Worm (Caenorhabditis elegans) whole organism, L2 larva: ENCODE results near the gene rpn-12.

Source experiments
- C34F6.9 ChIP-seq: fragments of 150-350 bp; optimal IDR thresholded peaks from 2 replicates; lab custom pipeline; 2014; ENCODE audit warnings: missing biosample characterization, missing genetic modification characterization
- F13H6.1 ChIP-seq: sonication (generic microtip); optimal IDR thresholded peaks from 2 replicates; lab custom pipeline; 2016; ENCODE audit warnings: missing genetic modification characterization, missing compliant biosample characterization
- ZK546.5 ChIP-seq: sonication (generic microtip); optimal IDR thresholded peaks from 2 replicates; lab custom pipeline; 2017; ENCODE audit warnings: missing biosample characterization, missing genetic modification characterization
- alr-1 ChIP-seq: fragments of 150-350 bp; optimal IDR thresholded peaks from 2 replicates; lab custom pipeline; 2014; ENCODE audit warnings: missing biosample characterization, missing genetic modification characterization
- aly-2 ChIP-seq: fragments of 150-350 bp; optimal IDR thresholded peaks from 2 replicates; lab custom pipeline; 2014; ENCODE audit warnings: missing biosample characterization, missing genetic modification characterization
- ama-1 ChIP-seq: fragments of 150-350 bp; optimal IDR thresholded peaks from 2 replicates; lab custom pipeline; 2018; ENCODE audit warnings: inconsistent platforms
- blmp-1 ChIP-seq: sonication (generic microtip); optimal IDR thresholded peaks from 2 replicates; lab custom pipeline; 2017; ENCODE audit warnings: missing genetic modification characterization, mild to moderate bottlenecking, missing compliant biosample characterization, antibody characterized with exemption, moderate library complexity; ENCODE audit not compliant: insufficient read depth
- ceh-16 ChIP-seq: fragments of 150-350 bp; optimal IDR thresholded peaks from 2 replicates; lab custom pipeline; 2014; ENCODE audit warnings: missing biosample characterization, missing genetic modification characterization
- ceh-82 ChIP-seq: fragments of 150-350 bp; optimal IDR thresholded peaks from 2 replicates; lab custom pipeline; 2014; ENCODE audit warnings: missing biosample characterization, missing genetic modification characterization
- crh-2 ChIP-seq: sonication (generic microtip); optimal IDR thresholded peaks from 2 replicates; lab custom pipeline; 2017; ENCODE audit warnings: missing biosample characterization, missing genetic modification characterization
- dmd-4 ChIP-seq: sonication (generic microtip); optimal IDR thresholded peaks from 2 replicates; lab custom pipeline; 2017; ENCODE audit warnings: missing biosample characterization, missing genetic modification characterization
- egl-27 ChIP-seq: sonication (generic microtip); optimal IDR thresholded peaks from 3 replicates; lab custom pipeline; 2017; ENCODE audit warnings: missing biosample characterization, missing genetic modification reagents, missing genetic modification characterization
- elt-1 ChIP-seq: fragments of 150-350 bp; optimal IDR thresholded peaks from 2 replicates; lab custom pipeline; 2014; ENCODE audit warnings: missing biosample characterization, missing genetic modification characterization
- elt-3 ChIP-seq: sonication (generic microtip); optimal IDR thresholded peaks from 2 replicates; lab custom pipeline; 2017; ENCODE audit warnings: missing biosample characterization, missing genetic modification characterization
- fos-1 ChIP-seq: fragments of 150-350 bp; optimal IDR thresholded peaks from 2 replicates; lab custom pipeline; 2014; ENCODE audit warnings: missing biosample characterization, missing genetic modification characterization
- gmeb-1 ChIP-seq: fragments of 150-350 bp; optimal IDR thresholded peaks from 2 replicates; lab custom pipeline; 2014; ENCODE audit warnings: missing biosample characterization, missing genetic modification characterization
- lin-13 ChIP-seq: fragments of 150-350 bp; optimal IDR thresholded peaks from 2 replicates; lab custom pipeline; 2014; ENCODE audit warnings: missing biosample characterization, missing genetic modification reagents, missing genetic modification characterization
- lsy-2 ChIP-seq, 2 experiments: fragments of 150-350 bp in 1 of 2; sonication (generic microtip) in 1 of 2; optimal IDR thresholded peaks; 2 replicates each; lab custom pipeline; 2014 to 2017; ENCODE audit warnings: missing biosample characterization in 2 of 2, missing genetic modification characterization in 2 of 2
- mab-5 ChIP-seq: fragments of 150-350 bp; optimal IDR thresholded peaks from 2 replicates; lab custom pipeline; 2014; ENCODE audit warnings: missing biosample characterization, missing genetic modification characterization
- mdl-1 ChIP-seq, 2 experiments: fragments of 150-350 bp in 1 of 2; sonication (generic microtip) in 1 of 2; optimal IDR thresholded peaks; 2 replicates each; lab custom pipeline; 2017; ENCODE audit warnings: missing biosample characterization in 2 of 2, missing genetic modification characterization in 2 of 2
- nhr-10 ChIP-seq: sonication (generic microtip); optimal IDR thresholded peaks from 2 replicates; lab custom pipeline; 2017; ENCODE audit warnings: missing biosample characterization, missing genetic modification characterization
- nhr-12 ChIP-seq: fragments of 150-350 bp; optimal IDR thresholded peaks from 2 replicates; lab custom pipeline; 2014; ENCODE audit warnings: missing biosample characterization, missing genetic modification characterization
- nhr-129 ChIP-seq: fragments of 150-350 bp; optimal IDR thresholded peaks from 2 replicates; lab custom pipeline; 2014; ENCODE audit warnings: missing biosample characterization, missing genetic modification characterization
- nhr-21 ChIP-seq: fragments of 150-350 bp; optimal IDR thresholded peaks from 2 replicates; lab custom pipeline; 2014; ENCODE audit warnings: missing biosample characterization, missing genetic modification characterization
- nhr-237 ChIP-seq: fragments of 150-350 bp; optimal IDR thresholded peaks from 2 replicates; lab custom pipeline; 2014; ENCODE audit warnings: missing biosample characterization, missing genetic modification characterization
- nhr-25 ChIP-seq: fragments of 150-350 bp; sonication (generic microtip); optimal IDR thresholded peaks from 3 replicates; lab custom pipeline; 2014; ENCODE audit warnings: missing biosample characterization, missing genetic modification characterization
- nhr-6 ChIP-seq: fragments of 150-350 bp; optimal IDR thresholded peaks from 2 replicates; lab custom pipeline; 2014; ENCODE audit warnings: missing biosample characterization, missing genetic modification characterization
- nhr-77 ChIP-seq: fragments of 150-350 bp; optimal IDR thresholded peaks from 2 replicates; lab custom pipeline; 2014; ENCODE audit warnings: missing biosample characterization, missing genetic modification characterization
- peb-1 ChIP-seq: fragments of 150-350 bp; optimal IDR thresholded peaks from 2 replicates; lab custom pipeline; 2014; ENCODE audit warnings: missing biosample characterization, missing genetic modification characterization
- sem-4 ChIP-seq: fragments of 150-350 bp; optimal IDR thresholded peaks from 2 replicates; lab custom pipeline; 2014; ENCODE audit warnings: missing biosample characterization, missing genetic modification reagents, missing genetic modification characterization
- sma-3 ChIP-seq: sonication (generic microtip); optimal IDR thresholded peaks from 2 replicates; lab custom pipeline; 2016; ENCODE audit warnings: missing genetic modification reagents, missing genetic modification characterization, missing compliant biosample characterization
- sma-9 ChIP-seq, 2 experiments: fragments of 150-350 bp in 1 of 2; sonication (generic microtip) in 1 of 2; optimal IDR thresholded peaks; 2 replicates each; lab custom pipeline; 2014 to 2016; ENCODE audit warnings: missing genetic modification characterization in 2 of 2, mild to moderate bottlenecking in 1 of 2, missing biosample characterization in 1 of 2, missing compliant biosample characterization in 1 of 2, missing genetic modification reagents in 1 of 2, moderate library complexity in 1 of 2
- snpc-4 ChIP-seq: fragments of 150-350 bp; optimal IDR thresholded peaks from 2 replicates; lab custom pipeline; 2014; ENCODE audit warnings: missing biosample characterization, missing genetic modification characterization
- unc-39 ChIP-seq: fragments of 150-350 bp; optimal IDR thresholded peaks from 2 replicates; lab custom pipeline; 2014; ENCODE audit warnings: missing biosample characterization, missing genetic modification characterization
- unc-55 ChIP-seq: fragments of 150-350 bp; sonication (generic microtip); optimal IDR thresholded peaks from 3 replicates; lab custom pipeline; 2014; ENCODE audit warnings: missing biosample characterization, missing genetic modification reagents, missing genetic modification characterization
- zag-1 ChIP-seq: fragments of 150-350 bp; optimal IDR thresholded peaks from 2 replicates; lab custom pipeline; 2014; ENCODE audit warnings: missing biosample characterization, missing genetic modification characterization
- ztf-1 ChIP-seq: fragments of 200-800 bp; sonication (Bioruptor generic); conservative IDR thresholded peaks from 2 replicates; pipeline ENCODE4 v1.3.6; 2022; ENCODE audit warnings: missing genetic modification characterization, missing compliant biosample characterization
- ztf-11 ChIP-seq: sonication (generic microtip); optimal IDR thresholded peaks from 2 replicates; lab custom pipeline; 2017; ENCODE audit warnings: missing biosample characterization, missing genetic modification characterization
- ztf-4 ChIP-seq: fragments of 150-350 bp; optimal IDR thresholded peaks from 2 replicates; lab custom pipeline; 2014; ENCODE audit warnings: missing biosample characterization, missing genetic modification characterization

The rpn-12 gene

DNA sequence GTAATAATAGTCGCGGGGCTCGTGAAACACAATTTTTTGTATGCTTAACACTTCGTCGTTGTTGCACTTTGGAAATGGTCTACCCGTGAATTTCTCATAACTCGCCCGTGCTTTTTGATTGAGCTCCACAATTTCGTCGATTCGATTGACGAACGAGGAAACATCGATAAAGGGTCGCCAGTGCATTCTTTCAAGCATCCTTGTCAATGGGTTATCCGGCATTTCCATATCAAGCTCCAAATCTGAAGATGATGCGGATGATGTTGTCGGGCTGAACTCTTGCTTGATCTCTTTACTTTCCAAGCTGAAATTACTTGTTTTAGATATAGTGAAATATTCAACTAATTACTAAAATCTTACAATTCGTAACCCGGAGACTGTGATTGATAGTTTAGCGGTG, 25.0 kb upstream of the rpn-12 start:
- TF ChIP-seq unc-39 (tag; lab: Kevin White, UChicago): no peak
- no peak for TF ChIP-seq ceh-16 (tag; lab: Kevin White, UChicago)
- no peak for TF ChIP-seq blmp-1 (tag; lab: Kevin White, UChicago)

DNA sequence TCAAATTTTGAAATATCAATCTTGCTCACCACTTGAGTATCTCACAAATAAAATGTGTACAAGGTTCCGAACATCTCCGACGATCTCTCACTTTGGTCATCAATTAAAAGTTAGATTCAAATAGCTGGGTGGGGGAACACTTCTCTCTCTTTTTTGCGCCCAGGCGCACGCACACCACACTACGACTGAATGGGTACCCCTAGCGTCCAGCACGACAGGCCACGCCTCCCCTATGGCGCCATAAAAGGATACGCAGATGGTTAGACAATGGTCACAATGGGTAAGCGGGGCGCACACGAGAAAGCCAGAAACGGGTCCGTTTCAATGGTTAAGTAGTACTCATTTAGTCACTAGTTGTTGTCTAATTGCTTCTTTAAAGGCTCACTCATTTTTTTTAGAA, 23.0 kb upstream of the rpn-12 start:
- TF ChIP-seq nhr-6 (no peak), nhr-237 (tag; lab: Kevin White, UChicago) (no peak), dmd-4 (tag; lab: Kevin White, UChicago) (no peak), unc-55 (peak; percentile 21), mab-5 (no peak), peb-1 (tag; lab: Kevin White, UChicago) (no peak), mdl-1 (tag; optimal IDR thresholded peaks at IDR 0.05; lab: Kevin White, UChicago) (no peak), C34F6.9 (tag; lab: Kevin White, UChicago) (peak; percentile 11), ztf-1 (no peak), sma-3 (GFP tag; lab: Kevin White, UChicago) (no peak), F13H6.1 (tag; lab: Kevin White, UChicago) (peak; percentile 35), snpc-4 (tag; lab: Kevin White, UChicago) (no peak), elt-1 (no peak)
- TF ChIP-seq, all 48 proteins: peak for 3

ce11 chrII:11632689-11633088, 20.2 kb upstream of the rpn-12 start:
- no peak for TF ChIP-seq nhr-6
- peak; percentile 43 for TF ChIP-seq nhr-21
- TF ChIP-seq dmd-4 (tag; lab: Kevin White, UChicago): no peak
- TF ChIP-seq crh-2 (tag; lab: Kevin White, UChicago): peak; percentile 38
- peak; percentile 47 for TF ChIP-seq nhr-25
- no peak for TF ChIP-seq nhr-10 (tag; lab: Kevin White, UChicago)
- TF ChIP-seq snpc-4 (tag; lab: Kevin White, UChicago): no peak
- TF ChIP-seq elt-3 (tag; lab: Kevin White, UChicago): no peak
- no peak for TF ChIP-seq ceh-16 (tag; lab: Kevin White, UChicago)
- no peak for TF ChIP-seq ceh-82 (tag; lab: Kevin White, UChicago)
- TF ChIP-seq sma-3 (GFP tag; lab: Kevin White, UChicago): peak; percentile 15
- TF ChIP-seq nhr-12: no peak
- TF ChIP-seq elt-1: no peak
- no peak for TF ChIP-seq ama-1
- TF ChIP-seq lin-13 (GFP tag; lab: Kevin White, UChicago): peak; percentile 15
- TF ChIP-seq blmp-1 (tag; lab: Kevin White, UChicago): peak; percentile 44
- no peak for TF ChIP-seq gmeb-1 (tag; lab: Kevin White, UChicago)
- TF ChIP-seq fos-1: peak; percentile 50
- TF ChIP-seq egl-27: peak; percentile 41
- no peak for TF ChIP-seq ztf-4 (tag; lab: Kevin White, UChicago)
- peak; percentile 80 for TF ChIP-seq nhr-129 (tag; lab: Kevin White, UChicago)
- TF ChIP-seq F13H6.1 (tag; lab: Kevin White, UChicago): peak; percentile 67
- peak; percentile 61 for TF ChIP-seq C34F6.9 (tag; lab: Kevin White, UChicago)
- TF ChIP-seq sma-9 (GFP tag; optimal IDR thresholded peaks at IDR 0.05; lab: Kevin White, UChicago): peak; percentile 77
- TF ChIP-seq sma-9 (tag; optimal IDR thresholded peaks at IDR 0.05; lab: Kevin White, UChicago): no peak
- TF ChIP-seq nhr-77: no peak
- TF ChIP-seq zag-1 (tag; lab: Kevin White, UChicago): no peak
- TF ChIP-seq peb-1 (tag; lab: Kevin White, UChicago): no peak
- TF ChIP-seq unc-55: peak; percentile 54
- TF ChIP-seq aly-2 (tag; lab: Kevin White, UChicago): no peak
- peak in 1 of 2 experiments; percentile 41 for TF ChIP-seq lsy-2 (tag; optimal IDR thresholded peaks at IDR 0.05; lab: Kevin White, UChicago)
- peak; percentile 5 to 27 for TF ChIP-seq mdl-1 (tag; optimal IDR thresholded peaks at IDR 0.05; lab: Kevin White, UChicago)

DNA sequence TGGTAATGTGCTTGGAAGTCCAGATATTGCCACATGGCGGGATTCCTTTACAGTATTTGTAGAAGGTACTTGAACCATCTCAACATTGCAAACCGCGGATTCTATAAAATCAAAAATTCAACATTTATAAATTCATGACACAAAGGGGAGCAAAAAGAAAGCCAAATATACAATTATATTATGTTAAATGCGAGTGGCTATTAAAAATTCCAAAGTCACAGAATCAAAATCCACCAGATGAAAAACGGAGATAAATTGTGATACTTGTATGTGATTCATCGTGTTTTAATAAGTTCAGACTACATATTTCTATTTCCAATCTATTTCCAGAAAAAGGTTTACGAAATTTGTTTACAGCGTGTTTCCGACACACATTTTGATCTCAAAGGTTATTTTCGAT, 19.4 kb upstream of the rpn-12 start, which contains the start of gene din-1:
Gene din-1 (minus strand): TSS at position 101 of the 400 bp plus-strand sequence.
- TF ChIP-seq nhr-25 (no peak), nhr-6 (no peak), egl-27 (no peak), ceh-16 (tag; lab: Kevin White, UChicago) (no peak), C34F6.9 (tag; lab: Kevin White, UChicago) (no peak), ZK546.5 (no peak), nhr-21 (no peak), ztf-11 (tag; lab: Kevin White, UChicago) (no peak), nhr-10 (tag; lab: Kevin White, UChicago) (no peak), aly-2 (tag; lab: Kevin White, UChicago) (no peak), alr-1 (tag; lab: Kevin White, UChicago) (no peak), peb-1 (tag; lab: Kevin White, UChicago) (no peak), nhr-129 (tag; lab: Kevin White, UChicago) (no peak), nhr-77 (no peak), sem-4 (tag; lab: Kevin White, UChicago) (no peak), fos-1 (no peak), ztf-4 (tag; lab: Kevin White, UChicago) (no peak), sma-3 (GFP tag; lab: Kevin White, UChicago) (no peak)
